Fruit fly (Drosophila melanogaster): Measurements from ENCODE around the gene CG10232.

CG10232 gene

DNA sequence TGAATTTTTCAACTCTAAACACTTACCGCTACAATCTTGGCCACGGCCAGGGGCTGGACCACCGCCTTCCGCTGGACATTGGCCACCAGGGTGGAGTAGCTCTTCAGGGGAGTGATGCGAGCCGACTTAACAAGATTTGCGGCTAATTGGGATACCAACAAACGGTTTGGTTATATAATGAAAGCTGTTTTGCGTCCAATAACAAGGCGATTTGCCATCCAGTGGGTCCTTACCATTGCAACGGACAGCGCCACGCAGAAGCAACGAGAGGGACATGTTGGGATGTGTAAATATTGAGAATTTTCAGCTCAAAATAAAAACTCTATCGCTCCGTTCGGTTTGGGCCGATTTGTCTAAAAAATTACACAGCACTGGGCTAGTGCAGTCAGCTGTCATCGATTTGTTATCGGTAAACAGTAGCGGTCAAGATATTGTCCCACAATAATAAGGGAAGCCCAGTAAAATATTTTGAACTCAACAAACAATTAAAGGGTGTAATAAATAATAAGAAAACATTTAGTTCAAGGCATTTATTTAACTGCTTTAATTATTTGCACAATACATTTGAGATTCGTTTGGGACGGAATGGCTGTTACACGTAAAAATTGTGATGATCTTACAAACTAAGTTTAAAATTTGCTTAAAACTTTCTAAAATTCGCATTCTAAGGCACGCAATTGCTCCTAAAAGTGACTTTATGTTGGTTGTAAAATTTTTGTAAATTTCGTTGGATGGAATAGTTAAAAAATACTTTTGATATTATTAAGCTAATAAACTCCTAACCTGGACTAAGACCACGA, 39.0 kb upstream of the CG10232 start, which contains the start of gene SdhD:
TSS of gene SdhD (minus strand) at position 382 of the 800 bp plus-strand sequence.
- TF ChIP-seq CrebA (GFP tag; optimal IDR thresholded peaks at IDR 0.05; ENCODE audit: borderline replicate concordance) (no peak), sv (GFP tag; optimal IDR thresholded peaks at IDR 0.05) (peak; percentile 21), dl (GFP tag; optimal IDR thresholded peaks at IDR 0.05; ENCODE audit: insufficient read depth in 1 of 2, partially characterized antibody in 2 of 2) (no peak), N (GFP tag; optimal IDR thresholded peaks at IDR 0.05) (no peak), CG9705 (GFP tag; optimal IDR thresholded peaks at IDR 0.05) (no peak), fru (GFP tag; optimal IDR thresholded peaks at IDR 0.05) (peak; percentile 15), br (GFP tag; optimal IDR thresholded peaks at IDR 0.05) (peak; percentile 54), Rel (GFP tag; optimal IDR thresholded peaks at IDR 0.05) (no peak), Rel (tag; optimal IDR thresholded peaks at IDR 0.05) (peak; percentile 88), dsf (GFP tag; optimal IDR thresholded peaks at IDR 0.05; ENCODE audit: borderline replicate concordance) (no peak), usp (GFP tag; optimal IDR thresholded peaks at IDR 0.05) (no peak), Vsx2 (GFP tag; optimal IDR thresholded peaks at IDR 0.05; ENCODE audit: partially characterized antibody) (no peak), OdsH (GFP tag; optimal IDR thresholded peaks at IDR 0.05) (peak; percentile 48), foxo (GFP tag; optimal IDR thresholded peaks at IDR 0.05) (peak in 1 of 2 experiments; percentile 50), h (GFP tag; optimal IDR thresholded peaks at IDR 0.05) (peak; percentile 39), tai (GFP tag; optimal IDR thresholded peaks at IDR 0.05) (no peak), Hnf4 (GFP tag; optimal IDR thresholded peaks at IDR 0.05) (peak; percentile 72), woc (GFP tag; optimal IDR thresholded peaks at IDR 0.05) (no peak), psq (GFP tag; optimal IDR thresholded peaks at IDR 0.05) (no peak), Mio (GFP tag; optimal IDR thresholded peaks at IDR 0.05) (no peak), dmrt93B (GFP tag; optimal IDR thresholded peaks at IDR 0.05) (no peak), HLH106 (tag; optimal IDR thresholded peaks at IDR 0.05) (no peak), rgr (GFP tag; optimal IDR thresholded peaks at IDR 0.05) (peak; percentile 52), Jra (GFP tag; optimal IDR thresholded peaks at IDR 0.05) (peak; percentile 57), lola (GFP tag; optimal IDR thresholded peaks at IDR 0.05) (no peak), Myc (optimal IDR thresholded peaks at IDR 0.05) (peak; percentile 15), Abd-B (GFP tag; optimal IDR thresholded peaks at IDR 0.05) (no peak), sage (GFP tag; optimal IDR thresholded peaks at IDR 0.05) (no peak), Sp1 (GFP tag; optimal IDR thresholded peaks at IDR 0.05) (peak; percentile 31), CG32264 (GFP tag; optimal IDR thresholded peaks at IDR 0.05) (no peak), Dfd (GFP tag; optimal IDR thresholded peaks at IDR 0.05) (no peak), Hr83 (GFP tag; optimal IDR thresholded peaks at IDR 0.05; ENCODE audit: poor library complexity, severe bottlenecking) (peak; percentile 84), ey (GFP tag; optimal IDR thresholded peaks at IDR 0.05) (peak; percentile 18), GATAd (GFP tag; optimal IDR thresholded peaks at IDR 0.05) (no peak), jim (GFP tag; optimal IDR thresholded peaks at IDR 0.05) (no peak), pan (optimal IDR thresholded peaks at IDR 0.05) (no peak), brk (GFP tag; optimal IDR thresholded peaks at IDR 0.05) (no peak), Hr78 (GFP tag; optimal IDR thresholded peaks at IDR 0.05) (no peak), Dif (GFP tag; optimal IDR thresholded peaks at IDR 0.05; ENCODE audit: partially characterized antibody) (no peak)

dm6 chr3R:23757912-23758607, 36.6 kb upstream of the CG10232 start, which contains the start of the genes PTPMT1 and Hrd3:
PTPMT1 (plus strand) TSS chr3R:23758339.
Hrd3 (minus strand) TSS chr3R:23758557.
- peak; percentile 97 for TF ChIP-seq ey (GFP tag; optimal IDR thresholded peaks at IDR 0.05)
- TF ChIP-seq CrebA (GFP tag; optimal IDR thresholded peaks at IDR 0.05; ENCODE audit: borderline replicate concordance), result no peak
- peak; percentile 1 for TF ChIP-seq Dif (GFP tag; optimal IDR thresholded peaks at IDR 0.05; ENCODE audit: partially characterized antibody)
- peak; percentile 85 for TF ChIP-seq Mio (GFP tag; optimal IDR thresholded peaks at IDR 0.05)
- TF ChIP-seq OdsH (GFP tag; optimal IDR thresholded peaks at IDR 0.05), result peak; percentile 98
- TF ChIP-seq foxo (GFP tag; optimal IDR thresholded peaks at IDR 0.05), result peak; percentile 92 to 99
- peak; percentile 94 for TF ChIP-seq woc (GFP tag; optimal IDR thresholded peaks at IDR 0.05)
- TF ChIP-seq dmrt93B (GFP tag; optimal IDR thresholded peaks at IDR 0.05), result peak; percentile 99
- peak; percentile 93 for TF ChIP-seq dsf (GFP tag; optimal IDR thresholded peaks at IDR 0.05; ENCODE audit: borderline replicate concordance)
- TF ChIP-seq lola (GFP tag; optimal IDR thresholded peaks at IDR 0.05), result no peak
- peak; percentile 95 for TF ChIP-seq Hnf4 (GFP tag; optimal IDR thresholded peaks at IDR 0.05)
- TF ChIP-seq GATAd (GFP tag; optimal IDR thresholded peaks at IDR 0.05), result peak; percentile 95
- TF ChIP-seq br (GFP tag; optimal IDR thresholded peaks at IDR 0.05), result peak; percentile 98
- TF ChIP-seq N (GFP tag; optimal IDR thresholded peaks at IDR 0.05), result no peak
- no peak for TF ChIP-seq tai (GFP tag; optimal IDR thresholded peaks at IDR 0.05)
- peak; percentile 96 for TF ChIP-seq CG9705 (GFP tag; optimal IDR thresholded peaks at IDR 0.05)
- peak; percentile 97 for TF ChIP-seq Jra (GFP tag; optimal IDR thresholded peaks at IDR 0.05)
- peak; percentile 99 for TF ChIP-seq h (GFP tag; optimal IDR thresholded peaks at IDR 0.05)
- TF ChIP-seq rgr (GFP tag; optimal IDR thresholded peaks at IDR 0.05), result peak; percentile 98
- peak; percentile 99 for TF ChIP-seq fru (GFP tag; optimal IDR thresholded peaks at IDR 0.05)
- no peak for TF ChIP-seq Hr78 (GFP tag; optimal IDR thresholded peaks at IDR 0.05)
- peak; percentile 68 for TF ChIP-seq jim (GFP tag; optimal IDR thresholded peaks at IDR 0.05)
- TF ChIP-seq CG32264 (GFP tag; optimal IDR thresholded peaks at IDR 0.05), result peak; percentile 90
- TF ChIP-seq Sp1 (GFP tag; optimal IDR thresholded peaks at IDR 0.05), result peak; percentile 99
- peak; percentile 97 for TF ChIP-seq psq (GFP tag; optimal IDR thresholded peaks at IDR 0.05)
- TF ChIP-seq sage (GFP tag; optimal IDR thresholded peaks at IDR 0.05), result peak; percentile 96
- peak; percentile 81 for TF ChIP-seq Rel (GFP tag; optimal IDR thresholded peaks at IDR 0.05)
- peak; percentile 89 for TF ChIP-seq Rel (tag; optimal IDR thresholded peaks at IDR 0.05)
- no peak for TF ChIP-seq Abd-B (GFP tag; optimal IDR thresholded peaks at IDR 0.05)
- peak; percentile 99 for TF ChIP-seq sv (GFP tag; optimal IDR thresholded peaks at IDR 0.05)
- peak; percentile 99 for TF ChIP-seq HLH106 (tag; optimal IDR thresholded peaks at IDR 0.05)
- TF ChIP-seq Dfd (GFP tag; optimal IDR thresholded peaks at IDR 0.05), result no peak
- TF ChIP-seq Hr83 (GFP tag; optimal IDR thresholded peaks at IDR 0.05; ENCODE audit: poor library complexity, severe bottlenecking), result peak; percentile 85

Data from whole organism, wandering third instar larva.